Worm (Caenorhabditis elegans) whole organism, mixed stage, embryonic: ENCODE measurements around the gene F47G9.6.
A peak's percentile ranks its signal among the peaks of the same experiment; 100 is the strongest.

Source experiments
- M03D4.4 ChIP-seq: sonication (generic microtip); optimal IDR thresholded peaks from 2 replicates; lab custom pipeline; 2017; ENCODE audit warnings: mild to moderate bottlenecking, missing genetic modification characterization, missing compliant biosample characterization
- bed-3 ChIP-seq: fragments of 200-800 bp; sonication (Bioruptor generic); optimal IDR thresholded peaks from 3 replicates; lab custom pipeline; 2018; ENCODE audit warnings: mild to moderate bottlenecking, missing genetic modification characterization, moderate library complexity, missing compliant biosample characterization
- blmp-1 ChIP-seq: fragments of 150-350 bp; optimal IDR thresholded peaks from 2 replicates; lab custom pipeline; 2014; ENCODE audit warnings: missing biosample characterization, missing genetic modification characterization
- ceh-39 ChIP-seq: fragments of 150-350 bp; optimal IDR thresholded peaks from 2 replicates; lab custom pipeline; 2014; ENCODE audit warnings: missing biosample characterization, missing genetic modification characterization
- ceh-43 ChIP-seq: fragments of 200-800 bp; sonication (Bioruptor generic); optimal IDR thresholded peaks from 2 replicates; lab custom pipeline; 2018; ENCODE audit warnings: mild to moderate bottlenecking, missing genetic modification characterization, moderate library complexity, missing compliant biosample characterization
- ceh-83 ChIP-seq: fragments of 200-800 bp; sonication (Bioruptor generic); optimal IDR thresholded peaks from 2 replicates; lab custom pipeline; 2018; ENCODE audit warnings: mild to moderate bottlenecking, missing genetic modification characterization, missing compliant biosample characterization
- ces-1 ChIP-seq: fragments of 150-350 bp; optimal IDR thresholded peaks from 2 replicates; lab custom pipeline; 2014; ENCODE audit warnings: missing biosample characterization, missing genetic modification reagents, missing genetic modification characterization
- cnd-1 ChIP-seq: fragments of 200-800 bp; sonication (Bioruptor generic); optimal IDR thresholded peaks from 2 replicates; lab custom pipeline; 2018; ENCODE audit warnings: mild to moderate bottlenecking, missing genetic modification characterization, missing compliant biosample characterization
- drap-1 ChIP-seq: fragments of 200-800 bp; sonication (Bioruptor generic); optimal IDR thresholded peaks from 3 replicates; lab custom pipeline; 2018; ENCODE audit warnings: mild to moderate bottlenecking, missing genetic modification characterization, missing compliant biosample characterization
- elt-1 ChIP-seq: sonication (generic microtip); optimal IDR thresholded peaks from 2 replicates; lab custom pipeline; 2017; ENCODE audit warnings: missing genetic modification characterization, mild to moderate bottlenecking, missing compliant biosample characterization, antibody characterized with exemption, moderate library complexity, borderline replicate concordance; ENCODE audit not compliant: insufficient read depth
- elt-3 ChIP-seq: fragments of 150-350 bp; optimal IDR thresholded peaks from 2 replicates; lab custom pipeline; 2014; ENCODE audit warnings: missing biosample characterization, missing genetic modification characterization
- flh-1 ChIP-seq: fragments of 200-800 bp; sonication (Bioruptor generic); optimal IDR thresholded peaks from 2 replicates; lab custom pipeline; 2018; ENCODE audit warnings: mild to moderate bottlenecking, missing genetic modification characterization, moderate library complexity, missing compliant biosample characterization
- ham-2 ChIP-seq: fragments of 200-800 bp; sonication (Bioruptor generic); optimal IDR thresholded peaks from 2 replicates; lab custom pipeline; 2018; ENCODE audit warnings: mild to moderate bottlenecking, missing genetic modification characterization, missing compliant biosample characterization
- hlh-1 ChIP-seq: fragments of 150-350 bp; optimal IDR thresholded peaks from 2 replicates; lab custom pipeline; 2014; ENCODE audit warnings: missing biosample characterization, missing genetic modification reagents, missing genetic modification characterization
- lin-13 ChIP-seq: fragments of 150-350 bp; optimal IDR thresholded peaks from 2 replicates; lab custom pipeline; 2014; ENCODE audit warnings: missing biosample characterization, missing genetic modification characterization
- lsy-2 ChIP-seq: fragments of 150-350 bp; optimal IDR thresholded peaks from 2 replicates; lab custom pipeline; 2014; ENCODE audit warnings: missing biosample characterization, missing genetic modification characterization
- mab-5 ChIP-seq: fragments of 150-350 bp; optimal IDR thresholded peaks from 2 replicates; lab custom pipeline; 2014; ENCODE audit warnings: missing biosample characterization, missing genetic modification characterization
- mls-2 ChIP-seq: sonication (generic microtip); optimal IDR thresholded peaks from 2 replicates; lab custom pipeline; 2016; ENCODE audit warnings: mild to moderate bottlenecking, missing genetic modification characterization, moderate library complexity, missing compliant biosample characterization
- nhr-12 ChIP-seq: fragments of 150-350 bp; optimal IDR thresholded peaks from 2 replicates; lab custom pipeline; 2014; ENCODE audit warnings: missing biosample characterization, missing genetic modification characterization
- nhr-2 ChIP-seq: fragments of 150-350 bp; optimal IDR thresholded peaks from 2 replicates; lab custom pipeline; 2014; ENCODE audit warnings: missing biosample characterization, missing genetic modification characterization
- nhr-237 ChIP-seq: fragments of 150-350 bp; optimal IDR thresholded peaks from 2 replicates; lab custom pipeline; 2014; ENCODE audit warnings: missing biosample characterization, missing genetic modification characterization
- nhr-28 ChIP-seq: fragments of 150-350 bp; optimal IDR thresholded peaks from 2 replicates; lab custom pipeline; 2014; ENCODE audit warnings: missing biosample characterization, missing genetic modification characterization
- nhr-76 ChIP-seq: sonication (generic microtip); optimal IDR thresholded peaks from 2 replicates; lab custom pipeline; 2017; ENCODE audit warnings: missing biosample characterization, missing genetic modification characterization
- pha-4 ChIP-seq: fragments of 150-350 bp; optimal IDR thresholded peaks from 2 replicates; lab custom pipeline; 2018; ENCODE audit warnings: missing biosample characterization, missing genetic modification reagents, missing genetic modification characterization
- sem-2 ChIP-seq: fragments of 200-800 bp; sonication (Bioruptor generic); optimal IDR thresholded peaks from 2 replicates; lab custom pipeline; 2018; ENCODE audit warnings: mild to moderate bottlenecking, missing genetic modification characterization, missing compliant biosample characterization
- snpc-4 ChIP-seq: fragments of 150-350 bp; optimal IDR thresholded peaks from 2 replicates; lab custom pipeline; 2014; ENCODE audit warnings: missing biosample characterization, missing genetic modification characterization
- sptf-1 ChIP-seq: sonication (generic microtip); optimal IDR thresholded peaks from 2 replicates; lab custom pipeline; 2017; ENCODE audit warnings: mild to moderate bottlenecking, missing genetic modification characterization, moderate library complexity, missing compliant biosample characterization
- tbx-8 ChIP-seq: fragments of 200-800 bp; sonication (Bioruptor generic); optimal IDR thresholded peaks from 2 replicates; lab custom pipeline; 2018; ENCODE audit warnings: mild to moderate bottlenecking, missing genetic modification characterization, moderate library complexity, missing compliant biosample characterization
- unc-120 ChIP-seq: sonication (generic microtip); optimal IDR thresholded peaks from 2 replicates; lab custom pipeline; 2017; ENCODE audit warnings: missing genetic modification characterization, missing compliant biosample characterization; ENCODE audit not compliant: poor library complexity, severe bottlenecking
- unc-39 ChIP-seq: fragments of 150-350 bp; optimal IDR thresholded peaks from 2 replicates; lab custom pipeline; 2014; ENCODE audit warnings: missing biosample characterization, missing genetic modification characterization
- unc-62 ChIP-seq: fragments of 150-350 bp; optimal IDR thresholded peaks from 2 replicates; lab custom pipeline; 2014; ENCODE audit warnings: missing biosample characterization, missing genetic modification reagents, missing genetic modification characterization
- zip-8 ChIP-seq: fragments of 150-350 bp; optimal IDR thresholded peaks from 2 replicates; lab custom pipeline; 2014; ENCODE audit warnings: missing biosample characterization, missing genetic modification characterization
- ztf-11 ChIP-seq: fragments of 150-350 bp; optimal IDR thresholded peaks from 2 replicates; lab custom pipeline; 2014; ENCODE audit warnings: missing biosample characterization, missing genetic modification characterization

F47G9.6 gene

ce11 chrV:11314025-11314880 lies 14.9 kb upstream of the F47G9.6 start (continued):
- peak; percentile 83 for TF ChIP-seq pha-4 (tag; lab: Kevin White, UChicago)
- TF ChIP-seq elt-3 (tag; lab: Kevin White, UChicago) = peak; percentile 91
- TF ChIP-seq drap-1 = peak; percentile 100
- TF ChIP-seq nhr-76 (tag; lab: Kevin White, UChicago) = peak; percentile 81
- peak; percentile 99 for TF ChIP-seq cnd-1 (tag; lab: Kevin White, UChicago)
- TF ChIP-seq sem-2 (GFP tag; lab: Kevin White, UChicago) = peak; percentile 98
- peak; percentile 98 for TF ChIP-seq ceh-43 (GFP tag; lab: Kevin White, UChicago)
- peak; percentile 100 for TF ChIP-seq ceh-83

ce11 chrV:11316801-11317200 lies 12.4 kb upstream of the F47G9.6 start, which contains the start of gene cutl-18:
TSS of gene cutl-18 (minus strand) at chrV:11316901.
- TF ChIP-seq snpc-4 (tag; lab: Kevin White, UChicago) = no peak
- TF ChIP-seq mab-5 (tag; lab: Kevin White, UChicago) = no peak
- TF ChIP-seq bed-3 (GFP tag; lab: Kevin White, UChicago) = no peak
- TF ChIP-seq unc-39 (tag; lab: Kevin White, UChicago) = no peak
- no peak for TF ChIP-seq drap-1
- TF ChIP-seq unc-62 = no peak
- TF ChIP-seq M03D4.4 (tag; lab: Kevin White, UChicago) = no peak
- TF ChIP-seq tbx-8 (GFP tag; lab: Kevin White, UChicago) = no peak
- no peak for TF ChIP-seq ceh-43 (GFP tag; lab: Kevin White, UChicago)
- TF ChIP-seq sem-2 (GFP tag; lab: Kevin White, UChicago) = no peak
- TF ChIP-seq mls-2 (tag; lab: Kevin White, UChicago) = no peak
- TF ChIP-seq hlh-1 (tag; lab: Kevin White, UChicago) = no peak
- no peak for TF ChIP-seq ceh-83
- no peak for TF ChIP-seq elt-1 (tag; lab: Kevin White, UChicago)
- TF ChIP-seq ztf-11 (tag; lab: Kevin White, UChicago) = no peak
- TF ChIP-seq nhr-28 (tag; lab: Kevin White, UChicago) = no peak
- no peak for TF ChIP-seq ces-1 (GFP tag; lab: Kevin White, UChicago)
- TF ChIP-seq sptf-1 (tag; lab: Kevin White, UChicago) = no peak

- TF ChIP-seq unc-39 (tag; lab: Kevin White, UChicago) (no peak), nhr-28 (tag; lab: Kevin White, UChicago) (no peak), flh-1 (GFP tag; lab: Kevin White, UChicago) (no peak), nhr-237 (tag; lab: Kevin White, UChicago) (no peak), mls-2 (tag; lab: Kevin White, UChicago) (no peak), ham-2 (GFP tag; lab: Kevin White, UChicago) (no peak), tbx-8 (GFP tag; lab: Kevin White, UChicago) (no peak), zip-8 (tag; lab: Kevin White, UChicago) (no peak), M03D4.4 (tag; lab: Kevin White, UChicago) (no peak), sem-2 (GFP tag; lab: Kevin White, UChicago) (no peak), elt-3 (tag; lab: Kevin White, UChicago) (no peak), nhr-12 (tag; lab: Kevin White, UChicago) (no peak), ceh-39 (no peak), lsy-2 (tag; lab: Kevin White, UChicago) (no peak), blmp-1 (tag; lab: Kevin White, UChicago) (no peak), lin-13 (tag; lab: Kevin White, UChicago) (no peak), drap-1 (no peak), snpc-4 (tag; lab: Kevin White, UChicago) (no peak), bed-3 (GFP tag; lab: Kevin White, UChicago) (no peak), nhr-2 (no peak)
Observed at ce11 chrV:11320860-11321259, 8.3 kb upstream of the F47G9.6 start.

ce11 chrV:11321719-11322118 lies 7.5 kb upstream of the F47G9.6 start, which contains the start of gene F47G9.4:
TSS of gene F47G9.4 (minus strand) at chrV:11321816.
- TF ChIP-seq hlh-1 (tag; lab: Kevin White, UChicago) = peak; percentile 48
- no peak for TF ChIP-seq nhr-76 (tag; lab: Kevin White, UChicago)
- TF ChIP-seq unc-120 (tag; lab: Kevin White, UChicago) = peak; percentile 19
- peak; percentile 40 for TF ChIP-seq pha-4 (tag; lab: Kevin White, UChicago)
- no peak for TF ChIP-seq nhr-237 (tag; lab: Kevin White, UChicago)
- TF ChIP-seq unc-39 (tag; lab: Kevin White, UChicago) = no peak
